Fruit fly (Drosophila melanogaster) whole organism: Measurements from ENCODE around the gene Tim13.

ENCODE experiments used
- Dll ChIP-seq: fragments of >200 bp; optimal IDR thresholded peaks from 2 replicates; lab custom pipeline; 2017
- pan ChIP-seq: fragments of >200 bp; optimal IDR thresholded peaks from 2 replicates; lab custom pipeline; 2017

dm6 chr3L:11795440-11795983 is 21.2 kb upstream of the Tim13 start, which contains the start of gene Klp68D:
- no peak for TF ChIP-seq pan (lab: Kevin White, UChicago)
- TF ChIP-seq Dll (lab: Kevin White, UChicago), result no peak
